Fruit fly (Drosophila melanogaster) whole organism, embryonic: ENCODE results near the gene Ac3.
A peak's percentile ranks its signal among the peaks of the same experiment; 100 is the strongest.

Experiments used
- CG10959 ChIP-seq: fragments of 200-800 bp; sonication (Bioruptor generic); IDR thresholded peaks from 2 replicates; pipeline ENCODE4 v1.3.6; 2022; ENCODE audit warnings: missing biosample characterization, missing genetic modification characterization
- CG12071 ChIP-seq: fragments of 200-800 bp; sonication (Bioruptor generic); optimal IDR thresholded peaks from 3 replicates; lab custom pipeline; 2018; ENCODE audit warnings: missing biosample characterization, mild to moderate bottlenecking, missing genetic modification characterization
- CG12236 ChIP-seq: fragments of 200-800 bp; sonication (Bioruptor generic); optimal IDR thresholded peaks from 2 replicates; lab custom pipeline; 2016; ENCODE audit warnings: missing biosample characterization, missing genetic modification characterization
- CG12942 ChIP-seq: fragments of 200-800 bp; sonication (Bioruptor generic); optimal IDR thresholded peaks from 3 replicates; lab custom pipeline; 2016; ENCODE audit warnings: missing biosample characterization, missing genetic modification characterization
- CG15269 ChIP-seq: fragments of 200-800 bp; sonication (Bioruptor generic); optimal IDR thresholded peaks from 2 replicates; lab custom pipeline; 2018; ENCODE audit warnings: missing biosample characterization, mild to moderate bottlenecking, missing genetic modification characterization, moderate library complexity
- CG1647 ChIP-seq: fragments of 200-800 bp; sonication (Bioruptor generic); optimal IDR thresholded peaks from 3 replicates; lab custom pipeline; 2016; ENCODE audit warnings: missing biosample characterization, missing genetic modification characterization
- CG17328 ChIP-seq: fragments of 200-800 bp; sonication (Bioruptor generic); IDR thresholded peaks from 2 replicates; pipeline ENCODE4 v1.3.6; 2022; ENCODE audit warnings: missing biosample characterization, missing genetic modification characterization
- CG17359 ChIP-seq: fragments of 200-800 bp; sonication (Bioruptor generic); optimal IDR thresholded peaks from 3 replicates; lab custom pipeline; 2018; ENCODE audit warnings: missing biosample characterization, mild to moderate bottlenecking, missing genetic modification characterization, moderate library complexity
- CG1792 ChIP-seq: fragments of 200-800 bp; sonication (Bioruptor generic); optimal IDR thresholded peaks from 2 replicates; lab custom pipeline; 2016; ENCODE audit warnings: missing biosample characterization, missing genetic modification characterization
- CG2875 ChIP-seq: fragments of 200-800 bp; sonication (Bioruptor generic); optimal IDR thresholded peaks from 2 replicates; lab custom pipeline; 2017; ENCODE audit warnings: missing biosample characterization, mild to moderate bottlenecking, missing genetic modification characterization, missing genetic modification reagents
- CG31365 ChIP-seq: fragments of 200-800 bp; sonication (Bioruptor generic); optimal IDR thresholded peaks from 2 replicates; lab custom pipeline; 2018; ENCODE audit warnings: missing biosample characterization, mild to moderate bottlenecking, missing genetic modification characterization
- CG3407 ChIP-seq: fragments of 200-800 bp; sonication (Bioruptor generic); optimal IDR thresholded peaks from 2 replicates; lab custom pipeline; 2018; ENCODE audit warnings: missing biosample characterization, mild to moderate bottlenecking, missing genetic modification characterization
- CG3995 ChIP-seq: fragments of 200-800 bp; sonication (Bioruptor generic); optimal IDR thresholded peaks from 3 replicates; lab custom pipeline; 2016; ENCODE audit warnings: missing biosample characterization, missing genetic modification characterization
- CG4820 ChIP-seq: fragments of 200-800 bp; sonication (Bioruptor generic); optimal IDR thresholded peaks from 3 replicates; lab custom pipeline; 2016; ENCODE audit warnings: missing biosample characterization, missing genetic modification characterization
- CG6854 ChIP-seq: fragments of 200-800 bp; sonication (Bioruptor generic); optimal IDR thresholded peaks from 3 replicates; lab custom pipeline; 2017; ENCODE audit warnings: missing biosample characterization, mild to moderate bottlenecking, missing genetic modification characterization
- CG7839 ChIP-seq: fragments of 200-800 bp; sonication (Bioruptor generic); optimal IDR thresholded peaks from 3 replicates; lab custom pipeline; 2018; ENCODE audit warnings: missing biosample characterization, mild to moderate bottlenecking, missing genetic modification characterization, moderate library complexity
- CG7928 ChIP-seq: fragments of 200-800 bp; sonication (Bioruptor generic); optimal IDR thresholded peaks from 2 replicates; lab custom pipeline; 2017; ENCODE audit warnings: missing biosample characterization, mild to moderate bottlenecking, missing genetic modification characterization
- CG9609 ChIP-seq: fragments of 200-800 bp; sonication (Bioruptor generic); optimal IDR thresholded peaks from 3 replicates; lab custom pipeline; 2016; ENCODE audit warnings: missing biosample characterization, missing genetic modification characterization
- CG9797 ChIP-seq: fragments of 200-800 bp; sonication (Bioruptor generic); optimal IDR thresholded peaks from 3 replicates; lab custom pipeline; 2018; ENCODE audit warnings: missing biosample characterization, mild to moderate bottlenecking, missing genetic modification characterization
- Chrac-16 ChIP-seq: fragments of 200-800 bp; sonication (Bioruptor generic); optimal IDR thresholded peaks from 3 replicates; lab custom pipeline; 2016; ENCODE audit warnings: missing biosample characterization, missing genetic modification characterization
- Dip2 ChIP-seq: fragments of 200-800 bp; sonication (Bioruptor generic); IDR thresholded peaks from 2 replicates; pipeline ENCODE4 v1.3.6; 2022; ENCODE audit warnings: missing biosample characterization, missing genetic modification characterization
- ERR ChIP-seq: fragments of 200-800 bp; sonication (Bioruptor generic); optimal IDR thresholded peaks from 2 replicates; lab custom pipeline; 2016; ENCODE audit warnings: missing biosample characterization, missing genetic modification characterization
- HLH54F ChIP-seq: fragments of 200-800 bp; sonication (Bioruptor generic); optimal IDR thresholded peaks from 3 replicates; lab custom pipeline; 2016; ENCODE audit warnings: missing biosample characterization, missing genetic modification characterization
- Hmr ChIP-seq: fragments of 200-800 bp; sonication (Bioruptor generic); optimal IDR thresholded peaks from 3 replicates; lab custom pipeline; 2017; ENCODE audit warnings: mild to moderate bottlenecking, missing biosample characterization, missing genetic modification reagents, missing genetic modification characterization
- Hr51 ChIP-seq, 2 experiments: fragments of 200-800 bp; sonication (Bioruptor generic); optimal IDR thresholded peaks; 2 replicates in 1 of 2; 3 replicates in 1 of 2; lab custom pipeline; 2016 to 2018; ENCODE audit warnings: missing biosample characterization in 2 of 2, missing genetic modification characterization in 2 of 2, mild to moderate bottlenecking in 1 of 2, moderate library complexity in 1 of 2
- Hsf ChIP-seq: fragments of 200-800 bp; sonication (Bioruptor generic); optimal IDR thresholded peaks from 3 replicates; lab custom pipeline; 2016; ENCODE audit warnings: missing biosample characterization, missing genetic modification characterization
- Lim3 ChIP-seq: fragments of 200-800 bp; sonication (Bioruptor generic); IDR thresholded peaks from 2 replicates; pipeline ENCODE4 v1.3.6; 2022; ENCODE audit warnings: missing biosample characterization, missing genetic modification characterization
- Lpt ChIP-seq: fragments of >200 bp; optimal IDR thresholded peaks from 2 replicates; lab custom pipeline; 2018; ENCODE audit warnings: missing biosample characterization, missing genetic modification characterization
- NC2β ChIP-seq: fragments of 200-800 bp; sonication (Bioruptor generic); optimal IDR thresholded peaks from 2 replicates; lab custom pipeline; 2016; ENCODE audit warnings: missing biosample characterization, missing genetic modification characterization
- Poxn ChIP-seq: fragments of 200-800 bp; sonication (Bioruptor generic); IDR thresholded peaks from 2 replicates; pipeline ENCODE4 v1.3.6; 2022; ENCODE audit warnings: missing biosample characterization, missing genetic modification characterization
- Sin3A ChIP-seq: fragments of >200 bp; optimal IDR thresholded peaks from 2 replicates; lab custom pipeline; 2018
- Sox102F ChIP-seq: fragments of 200-800 bp; sonication (Bioruptor generic); optimal IDR thresholded peaks from 2 replicates; lab custom pipeline; 2018; ENCODE audit warnings: missing biosample characterization, mild to moderate bottlenecking, missing genetic modification characterization, moderate library complexity
- Xrp1 ChIP-seq: fragments of 200-800 bp; sonication (Bioruptor generic); IDR thresholded peaks from 2 replicates; pipeline ENCODE4 v1.3.6; 2022; ENCODE audit warnings: missing biosample characterization, missing genetic modification characterization
- ab ChIP-seq: fragments of 200-800 bp; sonication (Bioruptor generic); optimal IDR thresholded peaks from 2 replicates; lab custom pipeline; 2016; ENCODE audit warnings: missing biosample characterization, missing genetic modification characterization
- bbx ChIP-seq: fragments of 200-800 bp; sonication (Bioruptor generic); IDR thresholded peaks from 2 replicates; pipeline ENCODE4 v1.3.6; 2022; ENCODE audit warnings: missing biosample characterization, missing genetic modification characterization; ENCODE audit not compliant: partially characterized antibody
- exex ChIP-seq: fragments of 200-800 bp; sonication (Bioruptor generic); optimal IDR thresholded peaks from 4 replicates; lab custom pipeline; 2018; ENCODE audit warnings: missing biosample characterization, mild to moderate bottlenecking, missing genetic modification characterization, moderate library complexity
- eyg ChIP-seq: fragments of 200-800 bp; sonication (Bioruptor generic); optimal IDR thresholded peaks from 3 replicates; lab custom pipeline; 2016; ENCODE audit warnings: missing biosample characterization, missing genetic modification characterization
- fru ChIP-seq: fragments of >200 bp; optimal IDR thresholded peaks from 2 replicates; lab custom pipeline; 2017
- gem ChIP-seq: fragments of 200-800 bp; sonication (Bioruptor generic); optimal IDR thresholded peaks from 2 replicates; lab custom pipeline; 2019; ENCODE audit warnings: missing biosample characterization, mild to moderate bottlenecking, missing genetic modification characterization, moderate library complexity
- lbe ChIP-seq: fragments of 200-800 bp; sonication (Bioruptor generic); optimal IDR thresholded peaks from 2 replicates; lab custom pipeline; 2016; ENCODE audit warnings: missing biosample characterization, mild to moderate bottlenecking, missing genetic modification characterization
- org-1 ChIP-seq: fragments of 200-800 bp; sonication (Bioruptor generic); optimal IDR thresholded peaks from 2 replicates; lab custom pipeline; 2017; ENCODE audit warnings: missing biosample characterization, missing genetic modification characterization
- pb ChIP-seq: fragments of 200-800 bp; sonication (Bioruptor generic); optimal IDR thresholded peaks from 3 replicates; lab custom pipeline; 2016; ENCODE audit warnings: missing biosample characterization, missing genetic modification characterization
- rib ChIP-seq: fragments of 200-800 bp; sonication (Bioruptor generic); IDR thresholded peaks from 2 replicates; pipeline ENCODE4 v1.3.6; 2022; ENCODE audit warnings: missing biosample characterization, missing genetic modification characterization
- shn ChIP-seq: fragments of 200-800 bp; sonication (Bioruptor generic); optimal IDR thresholded peaks from 3 replicates; lab custom pipeline; 2016; ENCODE audit warnings: missing biosample characterization, missing genetic modification characterization
- so ChIP-seq: fragments of 200-800 bp; sonication (Bioruptor generic); IDR thresholded peaks from 3 replicates; pipeline ENCODE4 v1.3.6; 2022; ENCODE audit warnings: missing biosample characterization, missing genetic modification characterization
- sr ChIP-seq: fragments of 200-800 bp; sonication (Bioruptor generic); IDR thresholded peaks from 3 replicates; pipeline ENCODE4 v1.3.6; 2022; ENCODE audit warnings: missing biosample characterization, missing genetic modification characterization
- stc ChIP-seq: fragments of 200-800 bp; sonication (Bioruptor generic); IDR thresholded peaks from 2 replicates; pipeline ENCODE4 v1.3.6; 2022; ENCODE audit warnings: missing biosample characterization, missing genetic modification characterization
- trem ChIP-seq: fragments of 200-800 bp; optimal IDR thresholded peaks from 3 replicates; lab custom pipeline; 2019; ENCODE audit warnings: missing biosample characterization, mild to moderate bottlenecking, missing genetic modification characterization, moderate library complexity
- ttk ChIP-seq: fragments of 200-800 bp; sonication (Bioruptor generic); IDR thresholded peaks from 2 replicates; pipeline ENCODE4 v2.1.2; 2022; ENCODE audit warnings: missing biosample characterization, missing genetic modification characterization
- tup ChIP-seq: fragments of 200-800 bp; sonication (Bioruptor generic); optimal IDR thresholded peaks from 2 replicates; lab custom pipeline; 2016; ENCODE audit warnings: missing biosample characterization, mild to moderate bottlenecking, missing genetic modification characterization, moderate library complexity
- unc-4 ChIP-seq: fragments of 200-800 bp; sonication (Bioruptor generic); IDR thresholded peaks from 2 replicates; pipeline ENCODE4 v1.3.6; 2022; ENCODE audit warnings: missing biosample characterization, missing genetic modification characterization; ENCODE audit not compliant: partially characterized antibody
- wek ChIP-seq: fragments of 200-800 bp; sonication (Bioruptor generic); optimal IDR thresholded peaks from 3 replicates; lab custom pipeline; 2018; ENCODE audit warnings: missing biosample characterization, mild to moderate bottlenecking, missing genetic modification characterization, moderate library complexity
- zfh1 ChIP-seq: fragments of 200-800 bp; sonication (Bioruptor generic); IDR thresholded peaks from 3 replicates; pipeline ENCODE4 v1.3.6; 2022; ENCODE audit warnings: missing biosample characterization, missing genetic modification characterization

Gene Ac3

dm6 chr2L:21658529-21659009 lies 26.2 kb downstream of the Ac3 start, which contains the start of gene Cul2 (continued):
- no peak for TF ChIP-seq CG3407 (GFP tag; lab: Kevin White, UChicago)
- peak; percentile 81 for TF ChIP-seq unc-4
- no peak for TF ChIP-seq CG12942 (GFP tag; lab: Kevin White, UChicago)
- TF ChIP-seq CG9797 = no peak
- no peak for TF ChIP-seq CG17359 (tag; lab: Kevin White, UChicago)
- TF ChIP-seq stc (GFP tag; lab: Robert Waterston, UW) = no peak
- TF ChIP-seq CG6854 (GFP tag; lab: Kevin White, UChicago) = no peak
- no peak for TF ChIP-seq Lim3 (GFP tag; lab: Robert Waterston, UW)
- TF ChIP-seq CG12236 (GFP tag; lab: Kevin White, UChicago) = no peak
- TF ChIP-seq wek (GFP tag; lab: Kevin White, UChicago) = no peak
- TF ChIP-seq exex (tag; lab: Kevin White, UChicago) = no peak
- TF ChIP-seq pb (GFP tag; lab: Kevin White, UChicago) = no peak
- TF ChIP-seq rib (GFP tag; lab: Robert Waterston, UW) = peak; percentile 64
- TF ChIP-seq shn (GFP tag; lab: Kevin White, UChicago) = peak; percentile 8
- no peak for TF ChIP-seq Lpt (GFP tag; lab: Kevin White, UChicago)
- no peak for TF ChIP-seq ab (GFP tag; lab: Kevin White, UChicago)
- TF ChIP-seq Hr51 (GFP tag; optimal IDR thresholded peaks at IDR 0.05; lab: Kevin White, UChicago) = no peak
- TF ChIP-seq trem = no peak
- no peak for TF ChIP-seq CG2875
- no peak for TF ChIP-seq Dip2 (GFP tag; lab: Robert Waterston, UW)
- TF ChIP-seq so = no peak
- no peak for TF ChIP-seq CG15269 (tag; lab: Kevin White, UChicago)
- TF ChIP-seq HLH54F (GFP tag; lab: Kevin White, UChicago) = peak; percentile 52
- peak; percentile 65 for TF ChIP-seq gem (tag; lab: Kevin White, UChicago)
- TF ChIP-seq CG7839 = no peak
- TF ChIP-seq CG3995 (GFP tag; lab: Kevin White, UChicago) = no peak
- TF ChIP-seq ERR (GFP tag; lab: Kevin White, UChicago) = no peak
- no peak for TF ChIP-seq org-1 (GFP tag; lab: Kevin White, UChicago)
- no peak for TF ChIP-seq sr (GFP tag; lab: Robert Waterston, UW)
- peak; percentile 34; the same call in 1 of the 2 replicates for TF ChIP-seq Xrp1 (GFP tag; lab: Robert Waterston, UW)
- no peak for TF ChIP-seq Sox102F (GFP tag; lab: Kevin White, UChicago)
- no peak for TF ChIP-seq Poxn
- no peak for TF ChIP-seq fru (lab: Kevin White, UChicago)
- no peak for TF ChIP-seq NC2β (GFP tag; lab: Kevin White, UChicago)
- TF ChIP-seq Chrac-16 (GFP tag; lab: Kevin White, UChicago) = peak; percentile 41
- no peak for TF ChIP-seq CG1647 (GFP tag; lab: Kevin White, UChicago)
- TF ChIP-seq Hmr (GFP tag; lab: Kevin White, UChicago) = no peak
- TF ChIP-seq lbe = no peak
- 0 out of 3 replicates have a peak, but pooled peaks have one; percentile 24 for TF ChIP-seq zfh1
- TF ChIP-seq CG12071 (GFP tag; lab: Kevin White, UChicago) = no peak
- TF ChIP-seq CG31365 (tag; lab: Kevin White, UChicago) = no peak
- peak; percentile 41 for TF ChIP-seq Hsf
- no peak for TF ChIP-seq CG7928 (GFP tag; lab: Kevin White, UChicago)
- TF ChIP-seq CG9609 = peak; percentile 51
- no peak for TF ChIP-seq CG10959 (GFP tag; lab: Robert Waterston, UW)
- no peak for TF ChIP-seq CG17328 (GFP tag; lab: Robert Waterston, UW)
- peak; percentile 24 for TF ChIP-seq Sin3A (lab: Kevin White, UChicago)
- peak; percentile 21 for TF ChIP-seq CG1792 (GFP tag; lab: Kevin White, UChicago)
- no peak for TF ChIP-seq ttk
- TF ChIP-seq eyg (GFP tag; lab: Kevin White, UChicago) = peak; percentile 30
- no peak for TF ChIP-seq CG4820 (GFP tag; lab: Kevin White, UChicago)
- TF ChIP-seq tup = no peak
- TF ChIP-seq bbx (GFP tag; lab: Robert Waterston, UW) = peak; percentile 72
